Fruit fly (Drosophila melanogaster): Measurements from ENCODE around the gene Strip.

Strip gene

DNA sequence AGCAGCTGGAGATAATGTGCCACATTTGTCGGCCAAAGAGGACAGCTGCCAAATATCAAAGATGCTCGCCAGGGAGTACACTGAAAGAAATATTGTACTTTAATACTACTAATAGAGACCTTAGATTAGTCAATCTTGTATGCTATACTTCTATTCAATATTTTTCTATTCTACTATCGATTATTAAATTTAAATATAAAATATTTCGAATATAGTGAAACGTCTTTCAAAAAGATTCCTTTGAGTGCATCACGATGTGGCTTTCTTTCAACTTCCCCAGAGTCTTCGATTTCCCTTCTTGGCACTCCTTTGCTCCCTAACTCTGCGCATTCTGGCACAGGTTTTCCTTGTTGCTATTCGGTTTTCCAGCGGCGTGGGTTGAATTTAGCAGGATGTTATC, 43.8 kb downstream of the Strip start:
- TF ChIP-seq Dll (optimal IDR thresholded peaks at IDR 0.05) (no peak), psq (optimal IDR thresholded peaks at IDR 0.05) (no peak)

dm6 chr3L:3283264-3283663, 45.4 kb downstream of the Strip start:
- no peak for TF ChIP-seq usp (GFP tag; optimal IDR thresholded peaks at IDR 0.05)
- no peak for TF ChIP-seq EcR (GFP tag; optimal IDR thresholded peaks at IDR 0.05)
- TF ChIP-seq psq (optimal IDR thresholded peaks at IDR 0.05), result no peak
- no peak for TF ChIP-seq CG8478 (optimal IDR thresholded peaks at IDR 0.05)
- no peak for TF ChIP-seq pan (optimal IDR thresholded peaks at IDR 0.05)
- TF ChIP-seq Dll (optimal IDR thresholded peaks at IDR 0.05), result no peak

DNA sequence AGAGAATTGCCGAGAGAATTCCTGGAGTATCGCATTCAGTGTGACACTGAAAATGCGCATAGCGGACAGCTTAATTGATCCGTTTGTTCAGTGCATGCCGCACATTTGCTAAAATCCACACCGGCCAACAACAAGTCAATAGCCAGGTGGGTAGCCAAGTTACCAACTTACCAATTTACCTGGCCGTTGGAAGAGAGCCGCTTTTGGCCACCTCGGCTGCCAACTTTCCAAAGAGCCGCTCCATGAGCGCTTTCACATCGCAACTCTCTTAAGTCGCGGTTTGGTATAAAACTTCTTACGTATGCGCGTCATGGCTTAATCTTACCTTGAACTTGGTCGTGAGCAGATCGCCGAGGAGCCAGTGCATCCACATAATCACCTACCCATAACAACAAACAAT, 48.7 kb downstream of the Strip start, which contains the start of gene CG12017:
TSS of gene CG12017 (plus strand) at position 310 of the 400 bp plus-strand sequence.
- TF ChIP-seq EcR (GFP tag; optimal IDR thresholded peaks at IDR 0.05), result no peak
- TF ChIP-seq Dll (optimal IDR thresholded peaks at IDR 0.05), result no peak
- no peak for TF ChIP-seq usp (GFP tag; optimal IDR thresholded peaks at IDR 0.05)
- no peak for TF ChIP-seq CG8478 (optimal IDR thresholded peaks at IDR 0.05)
- no peak for TF ChIP-seq psq (optimal IDR thresholded peaks at IDR 0.05)
- TF ChIP-seq pan (optimal IDR thresholded peaks at IDR 0.05), result no peak

dm6 chr3L:3276930-3277329, 51.7 kb downstream of the Strip start:
- TF ChIP-seq CG8478 (optimal IDR thresholded peaks at IDR 0.05) (no peak), usp (GFP tag; optimal IDR thresholded peaks at IDR 0.05) (no peak)

- TF ChIP-seq psq (optimal IDR thresholded peaks at IDR 0.05) (no peak), CG8478 (optimal IDR thresholded peaks at IDR 0.05) (no peak), EcR (GFP tag; optimal IDR thresholded peaks at IDR 0.05) (no peak), usp (GFP tag; optimal IDR thresholded peaks at IDR 0.05) (no peak), Dll (optimal IDR thresholded peaks at IDR 0.05) (no peak), pan (optimal IDR thresholded peaks at IDR 0.05) (no peak)
Observed at dm6 chr3L:3274463-3275177, 54.1 kb downstream of the Strip start.

All from whole organism.